Fruit fly (Drosophila melanogaster): Measurements from ENCODE around the gene Vps60.

The Vps60 gene

dm6 chr3L:17659268-17659589, 37.8 kb upstream of the Vps60 start (continued):
- TF ChIP-seq esg (GFP tag; conservative IDR thresholded peaks at IDR 0.05) (no peak), CG3847 (GFP tag; IDR thresholded peaks at IDR 0.05) (no peak), CG5953 (GFP tag; IDR thresholded peaks at IDR 0.05) (no peak), CG16863 (GFP tag; optimal IDR thresholded peaks at IDR 0.05) (no peak), ttk (GFP tag; IDR thresholded peaks at IDR 0.05) (no peak), CG32532 (GFP tag; IDR thresholded peaks at IDR 0.05) (no peak), CG32767 (GFP tag; IDR thresholded peaks at IDR 0.05) (no peak), CG11695 (GFP tag; IDR thresholded peaks at IDR 0.05) (0 out of 3 replicates have a peak, but pooled peaks have one; percentile 23), Blimp-1 (GFP tag; optimal IDR thresholded peaks at IDR 0.05) (no peak), Hmr (GFP tag; optimal IDR thresholded peaks at IDR 0.05) (peak; percentile 81), CG10959 (GFP tag; IDR thresholded peaks at IDR 0.05) (no peak), Camta (GFP tag; optimal IDR thresholded peaks at IDR 0.05) (peak; percentile 20), bsh (GFP tag; optimal IDR thresholded peaks at IDR 0.05) (no peak), kah (GFP tag; optimal IDR thresholded peaks at IDR 0.05) (no peak), Atf-2 (GFP tag; optimal IDR thresholded peaks at IDR 0.05) (no peak), Hr3 (GFP tag; optimal IDR thresholded peaks at IDR 0.05) (no peak), pan (optimal IDR thresholded peaks at IDR 0.05) (no peak), pan (GFP tag; optimal IDR thresholded peaks at IDR 0.05 in 1 of 2, IDR thresholded peaks at IDR 0.05 in 1 of 2) (no peak), phol (tag; optimal IDR thresholded peaks at IDR 0.05) (no peak), Mad (GFP tag; optimal IDR thresholded peaks at IDR 0.05) (no peak), CG1647 (GFP tag; optimal IDR thresholded peaks at IDR 0.05) (peak; percentile 45), D19A (tag; optimal IDR thresholded peaks at IDR 0.05) (no peak), Antp (GFP tag; optimal IDR thresholded peaks at IDR 0.05) (no peak), mirr (GFP tag; optimal IDR thresholded peaks at IDR 0.05) (peak; percentile 79), yki (optimal IDR thresholded peaks at IDR 0.05) (no peak), ATbp (GFP tag; optimal IDR thresholded peaks at IDR 0.05) (no peak), HHEX (GFP tag; optimal IDR thresholded peaks at IDR 0.05) (peak; percentile 42), CG8924 (tag; optimal IDR thresholded peaks at IDR 0.05) (no peak), CG6683 (GFP tag; optimal IDR thresholded peaks at IDR 0.05) (peak; percentile 2), CG18764 (GFP tag; optimal IDR thresholded peaks at IDR 0.05) (no peak), chn (GFP tag; optimal IDR thresholded peaks at IDR 0.05) (no peak), amos (GFP tag; IDR thresholded peaks at IDR 0.05; ENCODE audit: partially characterized antibody) (no peak), NFAT (GFP tag; IDR thresholded peaks at IDR 0.05) (peak; percentile 70), CG34422 (GFP tag; IDR thresholded peaks at IDR 0.05) (no peak), sug (tag; optimal IDR thresholded peaks at IDR 0.05) (peak; percentile 26), CG14441 (GFP tag; IDR thresholded peaks at IDR 0.05) (no peak), wek (GFP tag; optimal IDR thresholded peaks at IDR 0.05) (peak; percentile 4), CG32772 (GFP tag; IDR thresholded peaks at IDR 0.05) (no peak), CG9437 (GFP tag; optimal IDR thresholded peaks at IDR 0.05) (no peak), CG30403 (GFP tag; optimal IDR thresholded peaks at IDR 0.05) (no peak), gt (GFP tag; IDR thresholded peaks at IDR 0.05) (no peak), CG10565 (GFP tag; optimal IDR thresholded peaks at IDR 0.05) (no peak), NC2α (GFP tag; optimal IDR thresholded peaks at IDR 0.05) (no peak), CG16815 (GFP tag; optimal IDR thresholded peaks at IDR 0.05) (no peak), Aef1 (GFP tag; IDR thresholded peaks at IDR 0.05) (no peak), Nf-YB (GFP tag; optimal IDR thresholded peaks at IDR 0.05) (no peak), CG11085 (GFP tag; IDR thresholded peaks at IDR 0.05) (0 out of 2 replicates have a peak, but pooled peaks have one; percentile 6), sna (GFP tag; IDR thresholded peaks at IDR 0.05; ENCODE audit: partially characterized antibody) (no peak), HmgZ (tag; optimal IDR thresholded peaks at IDR 0.05) (peak; percentile 55), CG8388 (GFP tag; optimal IDR thresholded peaks at IDR 0.05) (no peak), ssp (GFP tag; IDR thresholded peaks at IDR 0.05) (no peak), sd (tag; optimal IDR thresholded peaks at IDR 0.05) (peak; percentile 55), jumu (GFP tag; optimal IDR thresholded peaks at IDR 0.05) (no peak)

Data from whole organism, embryonic.